Worm (Caenorhabditis elegans): ENCODE results near the gene act-3.

DNA sequence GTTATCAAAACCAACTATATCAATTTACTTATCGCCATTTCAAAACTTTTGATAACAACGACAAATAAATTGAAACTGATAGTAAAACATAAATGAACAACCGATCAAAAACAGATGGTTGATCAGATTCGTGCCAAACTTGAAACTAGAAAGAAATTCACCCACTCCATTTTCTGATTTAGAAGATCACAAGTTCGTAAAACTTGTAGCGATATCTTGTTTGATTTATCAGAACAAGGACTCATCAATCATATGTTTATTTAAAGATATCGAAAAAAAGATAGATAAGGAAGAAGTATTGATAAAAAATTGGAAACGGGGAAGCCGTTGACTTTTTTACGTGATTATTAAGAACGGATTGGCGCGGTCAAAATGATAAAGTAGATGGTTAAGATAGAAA, 12.8 kb upstream of the act-3 start:
- TF ChIP-seq flt-1 (GFP tag; IDR thresholded peaks at IDR 0.05) (no peak), med-1 (GFP tag; optimal IDR thresholded peaks at IDR 0.05; ENCODE audit: insufficient read depth) (no peak), ztf-29 (GFP tag; IDR thresholded peaks at IDR 0.05) (no peak), ztf-23 (GFP tag; IDR thresholded peaks at IDR 0.05) (no peak), tab-1 (GFP tag; IDR thresholded peaks at IDR 0.05) (no peak), ref-1 (GFP tag; conservative IDR thresholded peaks at IDR 0.05) (no peak), T22C8.4 (GFP tag; IDR thresholded peaks at IDR 0.05) (no peak), cog-1 (tag; optimal IDR thresholded peaks at IDR 0.05) (no peak), klf-2 (GFP tag; conservative IDR thresholded peaks at IDR 0.05) (no peak)
